Worm (Caenorhabditis elegans) whole organism, L4 larva: ENCODE measurements around the gene C05E4.7.

Experiments used
- D1046.2 ChIP-seq: fragments of 200-800 bp; sonication (Bioruptor generic); IDR thresholded peaks from 2 replicates; pipeline ENCODE4 v1.3.6; 2022; ENCODE audit warnings: missing genetic modification characterization, missing compliant biosample characterization
- F49E8.2 ChIP-seq: sonication (generic microtip); optimal IDR thresholded peaks from 2 replicates; lab custom pipeline; 2016; ENCODE audit warnings: missing compliant biosample characterization, mild to moderate bottlenecking, missing genetic modification characterization, borderline replicate concordance
- Y48G9A.11 ChIP-seq: fragments of 200-800 bp; sonication (Bioruptor generic); IDR thresholded peaks from 2 replicates; pipeline ENCODE4 v1.3.6; 2022; ENCODE audit warnings: missing genetic modification reagents, missing genetic modification characterization, missing compliant biosample characterization
- arid-1 ChIP-seq: fragments of 200-800 bp; sonication (Bioruptor generic); conservative IDR thresholded peaks from 2 replicates; pipeline ENCODE4 v1.3.6; 2022; ENCODE audit warnings: missing genetic modification reagents, missing genetic modification characterization, missing compliant biosample characterization
- attf-4 ChIP-seq: sonication (generic microtip); optimal IDR thresholded peaks from 3 replicates; lab custom pipeline; 2017; ENCODE audit warnings: missing biosample characterization, missing genetic modification characterization
- ceh-20 ChIP-seq: fragments of 200-800 bp; sonication (Bioruptor generic); IDR thresholded peaks from 2 replicates; pipeline ENCODE4 v1.3.6; 2022; ENCODE audit warnings: missing genetic modification reagents, missing genetic modification characterization, missing compliant biosample characterization
- ceh-28 ChIP-seq: fragments of 150-350 bp; optimal IDR thresholded peaks from 2 replicates; lab custom pipeline; 2014; ENCODE audit warnings: missing biosample characterization, missing genetic modification reagents, missing genetic modification characterization
- ceh-44 ChIP-seq: fragments of 200-800 bp; sonication (Bioruptor generic); IDR thresholded peaks from 2 replicates; pipeline ENCODE4 v1.3.6; 2022; ENCODE audit warnings: missing genetic modification reagents, missing genetic modification characterization, missing compliant biosample characterization
- ceh-82 ChIP-seq: sonication (generic microtip); optimal IDR thresholded peaks from 2 replicates; lab custom pipeline; 2017; ENCODE audit warnings: missing biosample characterization, missing genetic modification characterization
- daf-16 ChIP-seq, 3 experiments: sonication (generic microtip); optimal IDR thresholded peaks; 2 replicates each; lab custom pipeline; 2016 to 2017; ENCODE audit warnings: missing genetic modification characterization in 3 of 3, missing genetic modification reagents in 3 of 3, mild to moderate bottlenecking in 2 of 3, missing compliant biosample characterization in 2 of 3, missing biosample characterization in 1 of 3, moderate library complexity in 1 of 3
- dmd-6 ChIP-seq: fragments of 200-800 bp; sonication (Bioruptor generic); IDR thresholded peaks from 2 replicates; pipeline ENCODE4 v1.3.6; 2022; ENCODE audit warnings: missing genetic modification reagents, missing genetic modification characterization, missing compliant biosample characterization
- dmd-9 ChIP-seq: fragments of 200-800 bp; sonication (Bioruptor generic); IDR thresholded peaks from 2 replicates; pipeline ENCODE4 v1.3.6; 2022; ENCODE audit warnings: missing genetic modification reagents, missing genetic modification characterization, missing compliant biosample characterization
- egl-27 ChIP-seq: sonication (generic microtip); optimal IDR thresholded peaks from 3 replicates; lab custom pipeline; 2017; ENCODE audit warnings: missing biosample characterization, missing genetic modification reagents, missing genetic modification characterization
- fos-1 ChIP-seq: fragments of 150-350 bp; optimal IDR thresholded peaks from 2 replicates; lab custom pipeline; 2014; ENCODE audit warnings: missing biosample characterization, missing genetic modification characterization
- gei-8 ChIP-seq: fragments of 200-800 bp; sonication (Bioruptor generic); optimal IDR thresholded peaks from 2 replicates; lab custom pipeline; 2018; ENCODE audit warnings: mild to moderate bottlenecking, missing genetic modification characterization, missing compliant biosample characterization
- hmg-1.1 ChIP-seq: fragments of 200-800 bp; sonication (Bioruptor generic); IDR thresholded peaks from 2 replicates; pipeline ENCODE4 v1.3.6; 2022; ENCODE audit warnings: missing genetic modification reagents, missing genetic modification characterization, missing compliant biosample characterization
- lin-1 ChIP-seq: fragments of 200-800 bp; sonication (Bioruptor generic); IDR thresholded peaks from 2 replicates; pipeline ENCODE4 v1.3.6; 2022; ENCODE audit warnings: missing genetic modification reagents, missing genetic modification characterization, missing compliant biosample characterization
- lin-13 ChIP-seq: fragments of 150-350 bp; optimal IDR thresholded peaks from 2 replicates; lab custom pipeline; 2014; ENCODE audit warnings: missing biosample characterization, missing genetic modification reagents, missing genetic modification characterization
- lin-39 ChIP-seq: fragments of 150-350 bp; optimal IDR thresholded peaks from 2 replicates; lab custom pipeline; 2014; ENCODE audit warnings: missing biosample characterization, missing genetic modification reagents, missing genetic modification characterization
- lir-3 ChIP-seq: sonication (generic microtip); optimal IDR thresholded peaks from 2 replicates; lab custom pipeline; 2016; ENCODE audit warnings: mild to moderate bottlenecking, missing genetic modification characterization, missing compliant biosample characterization
- madf-5 ChIP-seq, 2 experiments: fragments of 200-800 bp; sonication (Bioruptor generic); IDR thresholded peaks; 2 replicates each; pipeline ENCODE4 v1.3.6; 2022; ENCODE audit warnings: missing compliant biosample characterization in 2 of 2, missing genetic modification characterization in 2 of 2
- madf-9 ChIP-seq: fragments of 200-800 bp; sonication (Bioruptor generic); conservative IDR thresholded peaks from 2 replicates; pipeline ENCODE4 v1.3.6; 2022; ENCODE audit warnings: missing genetic modification reagents, missing genetic modification characterization, missing compliant biosample characterization
- mxl-2 ChIP-seq: fragments of 200-800 bp; sonication (Bioruptor generic); conservative IDR thresholded peaks from 2 replicates; pipeline ENCODE4 v1.3.6; 2022; ENCODE audit warnings: missing genetic modification reagents, missing genetic modification characterization, missing compliant biosample characterization
- mxl-3 ChIP-seq: fragments of 200-800 bp; sonication (Bioruptor generic); optimal IDR thresholded peaks from 2 replicates; lab custom pipeline; 2018; ENCODE audit warnings: mild to moderate bottlenecking, missing genetic modification characterization, missing compliant biosample characterization
- nhr-10 ChIP-seq: fragments of 150-350 bp; optimal IDR thresholded peaks from 2 replicates; lab custom pipeline; 2014; ENCODE audit warnings: missing biosample characterization, missing genetic modification characterization
- nhr-11 ChIP-seq: fragments of 150-350 bp; optimal IDR thresholded peaks from 2 replicates; lab custom pipeline; 2014; ENCODE audit warnings: missing biosample characterization, missing genetic modification characterization
- nhr-237 ChIP-seq: sonication (generic microtip); optimal IDR thresholded peaks from 2 replicates; lab custom pipeline; 2017; ENCODE audit warnings: missing biosample characterization, missing genetic modification characterization
- nhr-25 ChIP-seq: sonication (generic microtip); optimal IDR thresholded peaks from 2 replicates; lab custom pipeline; 2017; ENCODE audit warnings: missing genetic modification characterization, mild to moderate bottlenecking, missing compliant biosample characterization, antibody characterized with exemption, moderate library complexity, borderline replicate concordance; ENCODE audit not compliant: insufficient read depth
- nhr-28 ChIP-seq: fragments of 150-350 bp; optimal IDR thresholded peaks from 2 replicates; lab custom pipeline; 2014; ENCODE audit warnings: missing biosample characterization, missing genetic modification characterization
- nhr-77 ChIP-seq: fragments of 150-350 bp; optimal IDR thresholded peaks from 2 replicates; lab custom pipeline; 2014; ENCODE audit warnings: missing biosample characterization, missing genetic modification characterization
- php-3 ChIP-seq: fragments of 200-800 bp; sonication (Bioruptor generic); IDR thresholded peaks from 2 replicates; pipeline ENCODE4 v1.3.6; 2022; ENCODE audit warnings: missing genetic modification reagents, missing genetic modification characterization, missing compliant biosample characterization
- pqm-1 ChIP-seq: sonication (generic microtip); optimal IDR thresholded peaks from 2 replicates; lab custom pipeline; 2017; ENCODE audit warnings: missing biosample characterization, missing genetic modification characterization
- rbr-2 ChIP-seq: sonication (generic microtip); optimal IDR thresholded peaks from 2 replicates; lab custom pipeline; 2016; ENCODE audit warnings: missing genotype, missing genetic modification characterization, missing compliant biosample characterization
- saeg-2 ChIP-seq: fragments of 200-800 bp; sonication (Bioruptor generic); IDR thresholded peaks from 2 replicates; pipeline ENCODE4 v1.3.6; 2022; ENCODE audit warnings: missing genetic modification reagents, missing genetic modification characterization, missing compliant biosample characterization
- set-16 ChIP-seq: fragments of 200-800 bp; sonication (Bioruptor generic); IDR thresholded peaks from 2 replicates; pipeline ENCODE4 v1.3.6; 2022; ENCODE audit warnings: missing genetic modification reagents, missing genetic modification characterization, missing compliant biosample characterization
- snpc-1.2 ChIP-seq: fragments of 200-800 bp; sonication (Bioruptor generic); IDR thresholded peaks from 2 replicates; pipeline ENCODE4 v1.3.6; 2022; ENCODE audit warnings: missing genetic modification reagents, missing genetic modification characterization, missing compliant biosample characterization
- snpc-4 ChIP-seq: fragments of 150-350 bp; optimal IDR thresholded peaks from 2 replicates; lab custom pipeline; 2014; ENCODE audit warnings: missing biosample characterization, missing genetic modification characterization
- tra-1 ChIP-seq: fragments of 200-800 bp; sonication (Bioruptor generic); IDR thresholded peaks from 2 replicates; pipeline ENCODE4 v1.3.6; 2022; ENCODE audit warnings: missing genetic modification reagents, missing genetic modification characterization, missing compliant biosample characterization
- unc-130 ChIP-seq: sonication (generic microtip); optimal IDR thresholded peaks from 2 replicates; lab custom pipeline; 2016; ENCODE audit warnings: missing genetic modification reagents, missing genetic modification characterization, missing compliant biosample characterization
- unc-39 ChIP-seq: sonication (generic microtip); optimal IDR thresholded peaks from 2 replicates; lab custom pipeline; 2017; ENCODE audit warnings: missing biosample characterization, missing genetic modification characterization
- vab-7 ChIP-seq: fragments of 200-800 bp; sonication (Bioruptor generic); IDR thresholded peaks from 2 replicates; pipeline ENCODE4 v1.3.6; 2022; ENCODE audit warnings: missing genetic modification reagents, missing genetic modification characterization, missing compliant biosample characterization
- zfp-2 ChIP-seq: sonication (generic microtip); optimal IDR thresholded peaks from 2 replicates; lab custom pipeline; 2016; ENCODE audit warnings: mild to moderate bottlenecking, missing genetic modification characterization, missing compliant biosample characterization
- zfp-3 ChIP-seq: fragments of 200-800 bp; sonication (Bioruptor generic); conservative IDR thresholded peaks from 2 replicates; pipeline ENCODE4 v1.3.6; 2022; ENCODE audit warnings: missing genetic modification reagents, missing genetic modification characterization, missing compliant biosample characterization
- zip-2 ChIP-seq: fragments of 150-350 bp; optimal IDR thresholded peaks from 2 replicates; lab custom pipeline; 2014; ENCODE audit warnings: missing biosample characterization, missing genetic modification characterization
- ztf-11 ChIP-seq: fragments of 150-350 bp; optimal IDR thresholded peaks from 2 replicates; lab custom pipeline; 2014; ENCODE audit warnings: missing biosample characterization, missing genetic modification characterization
- ztf-7 ChIP-seq: fragments of 150-350 bp; optimal IDR thresholded peaks from 2 replicates; lab custom pipeline; 2014; ENCODE audit warnings: missing biosample characterization, missing genetic modification characterization

C05E4.7 gene

DNA sequence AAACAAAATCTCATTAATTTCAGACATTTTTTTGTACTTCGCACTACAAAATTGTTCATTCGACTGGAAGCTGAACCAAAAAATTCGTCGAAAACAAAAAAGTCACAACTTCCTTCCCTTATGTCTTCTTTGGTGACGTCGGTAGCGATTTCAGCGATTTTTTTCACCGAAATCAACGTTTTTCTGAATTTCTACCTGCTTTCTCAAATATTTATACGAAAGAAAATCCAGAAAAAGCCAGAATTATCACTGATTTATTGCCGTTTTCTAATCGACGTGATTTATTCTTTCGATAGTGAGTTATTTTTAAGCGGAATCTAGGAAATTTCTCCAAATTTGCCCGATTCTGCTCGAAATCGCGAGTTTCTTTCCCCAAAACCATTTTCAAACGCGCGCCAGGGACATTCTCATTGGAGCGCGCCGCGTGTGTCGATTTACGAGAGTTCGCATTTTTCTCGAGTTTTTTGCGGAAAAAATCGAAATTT lies 33.0 kb downstream of the C05E4.7 start, which contains the start of gene srbc-58 (continued):
- TF ChIP-seq unc-39 (tag; lab: Kevin White, UChicago) (no peak), nhr-28 (tag; lab: Kevin White, UChicago) (no peak), pqm-1 (tag; lab: Kevin White, UChicago) (no peak), dmd-9 (no peak), ceh-20 (GFP tag; lab: Robert Waterston, UW) (no peak), ceh-82 (no peak), zfp-2 (tag; lab: Kevin White, UChicago) (no peak), mxl-3 (no peak), ceh-44 (no peak), ztf-7 (no peak), hmg-1.1 (GFP tag; lab: Robert Waterston, UW) (no peak), ceh-28 (tag; lab: Kevin White, UChicago) (no peak), nhr-25 (tag; lab: Kevin White, UChicago) (no peak), attf-4 (tag; lab: Kevin White, UChicago) (no peak), D1046.2 (GFP tag; lab: Robert Waterston, UW) (no peak), zip-2 (tag; lab: Kevin White, UChicago) (no peak), ztf-11 (no peak), arid-1 (GFP tag; lab: Robert Waterston, UW) (peak; percentile 70), egl-27 (tag; lab: Kevin White, UChicago) (no peak), gei-8 (no peak), saeg-2 (GFP tag; lab: Robert Waterston, UW) (no peak), nhr-237 (tag; lab: Kevin White, UChicago) (no peak), lir-3 (tag; lab: Kevin White, UChicago) (no peak), madf-9 (no peak), F49E8.2 (tag; lab: Kevin White, UChicago) (peak; percentile 86), nhr-11 (tag; lab: Kevin White, UChicago) (no peak), mxl-2 (GFP tag; lab: Robert Waterston, UW) (no peak), tra-1 (GFP tag; lab: Robert Waterston, UW) (no peak), daf-16 (GFP tag; optimal IDR thresholded peaks at IDR 0.05; lab: Kevin White, UChicago) (no peak), daf-16 (tag; optimal IDR thresholded peaks at IDR 0.05; lab: Kevin White, UChicago) (peak; percentile 14), snpc-4 (tag; lab: Kevin White, UChicago) (no peak), dmd-6 (GFP tag; lab: Robert Waterston, UW) (no peak), lin-39 (no peak), Y48G9A.11 (GFP tag; lab: Robert Waterston, UW) (no peak), nhr-77 (no peak), rbr-2 (peak; percentile 21), snpc-1.2 (GFP tag; lab: Robert Waterston, UW) (0 out of 2 replicates have a peak, but pooled peaks have one; percentile 35), lin-1 (GFP tag; lab: Robert Waterston, UW) (no peak), nhr-10 (tag; lab: Kevin White, UChicago) (no peak), vab-7 (GFP tag; lab: Robert Waterston, UW) (no peak), lin-13 (GFP tag; lab: Kevin White, UChicago) (no peak), set-16 (GFP tag; lab: Robert Waterston, UW) (no peak), php-3 (GFP tag; lab: Robert Waterston, UW) (no peak), madf-5 (GFP tag; IDR thresholded peaks at IDR 0.05; lab: Robert Waterston, UW) (no peak), fos-1 (tag; lab: Kevin White, UChicago) (no peak), zfp-3 (GFP tag; lab: Robert Waterston, UW) (no peak), unc-130 (peak; percentile 6)
